Fruit fly (Drosophila melanogaster) whole organism, adult: ENCODE measurements around the gene Iyd.

ENCODE experiments used
- CG12768 ChIP-seq: fragments of 200-800 bp; sonication (Bioruptor generic); optimal IDR thresholded peaks from 2 replicates; lab custom pipeline; 2017; ENCODE audit warnings: missing biosample characterization, missing genetic modification characterization, mild to moderate bottlenecking, moderate library complexity, missing genetic modification reagents
- CG14711 ChIP-seq: fragments of 200-800 bp; sonication (Bioruptor generic); optimal IDR thresholded peaks from 2 replicates; lab custom pipeline; 2018; ENCODE audit warnings: missing biosample characterization, mild to moderate bottlenecking, missing genetic modification characterization, moderate library complexity

dm6 chr3L:11120419-11120958 is 24.4 kb upstream of the Iyd start, which contains the start of the genes FoxK and mRpL2:
- TF ChIP-seq CG14711 (tag; lab: Kevin White, UChicago) = peak; percentile 51
- TF ChIP-seq CG12768 = peak; percentile 85
